Fruit fly (Drosophila melanogaster): Measurements from ENCODE around the gene mid.

DNA sequence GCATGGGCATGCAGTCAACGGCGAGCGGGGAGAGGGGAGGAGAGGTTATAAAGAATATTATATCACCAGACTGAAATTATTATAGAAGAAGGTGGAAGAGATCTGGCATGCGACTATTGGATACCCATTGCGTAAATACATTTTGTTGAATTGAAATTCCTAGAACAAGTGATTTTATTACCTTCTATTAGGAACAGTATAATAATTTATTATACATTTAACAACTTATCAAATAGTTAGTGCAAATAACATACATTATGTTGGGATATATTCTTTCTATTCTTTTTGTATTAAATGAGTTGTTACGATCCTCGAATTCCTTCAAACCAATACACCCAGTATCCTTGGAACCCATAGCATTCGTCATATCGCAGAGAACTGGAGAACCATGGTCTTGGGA, 16.8 kb downstream of the mid start:
- peak; percentile 79 for TF ChIP-seq CG8159 (tag; optimal IDR thresholded peaks at IDR 0.05)
- TF ChIP-seq CG15710 (tag; optimal IDR thresholded peaks at IDR 0.05) = peak; percentile 64
- no peak for TF ChIP-seq CG10348 (GFP tag; IDR thresholded peaks at IDR 0.05)
- no peak for TF ChIP-seq EcR (GFP tag; optimal IDR thresholded peaks at IDR 0.05)
- TF ChIP-seq rn (GFP tag; IDR thresholded peaks at IDR 0.05) = no peak
- TF ChIP-seq Ets98B (GFP tag; IDR thresholded peaks at IDR 0.05) = no peak
- TF ChIP-seq CG32121 (GFP tag; IDR thresholded peaks at IDR 0.05) = no peak
- TF ChIP-seq Pif1A (GFP tag; optimal IDR thresholded peaks at IDR 0.05) = no peak
- TF ChIP-seq CG8301 (tag; optimal IDR thresholded peaks at IDR 0.05) = no peak
- no peak for TF ChIP-seq fd96Ca (GFP tag; IDR thresholded peaks at IDR 0.05)
- TF ChIP-seq CG14655 (GFP tag; optimal IDR thresholded peaks at IDR 0.05) = no peak
- no peak for TF ChIP-seq gl (tag; optimal IDR thresholded peaks at IDR 0.05)

All from whole organism, pupa.